Worm (Caenorhabditis elegans) whole organism, L4/young adult: Measurements from ENCODE around the gene sulp-3.

ENCODE experiments used
- W03F9.2 ChIP-seq: fragments of 150-350 bp; optimal IDR thresholded peaks from 2 replicates; lab custom pipeline; 2014; ENCODE audit warnings: missing biosample characterization, missing genetic modification characterization
- dao-5 ChIP-seq: sonication (generic microtip); optimal IDR thresholded peaks from 2 replicates; lab custom pipeline; 2016; ENCODE audit warnings: missing genotype, missing genetic modification characterization, moderate library complexity, missing compliant biosample characterization
- him-1 ChIP-seq: sonication (generic microtip); optimal IDR thresholded peaks from 2 replicates; lab custom pipeline; 2016; ENCODE audit warnings: missing genotype, missing genetic modification reagents, missing genetic modification characterization, missing compliant biosample characterization

DNA sequence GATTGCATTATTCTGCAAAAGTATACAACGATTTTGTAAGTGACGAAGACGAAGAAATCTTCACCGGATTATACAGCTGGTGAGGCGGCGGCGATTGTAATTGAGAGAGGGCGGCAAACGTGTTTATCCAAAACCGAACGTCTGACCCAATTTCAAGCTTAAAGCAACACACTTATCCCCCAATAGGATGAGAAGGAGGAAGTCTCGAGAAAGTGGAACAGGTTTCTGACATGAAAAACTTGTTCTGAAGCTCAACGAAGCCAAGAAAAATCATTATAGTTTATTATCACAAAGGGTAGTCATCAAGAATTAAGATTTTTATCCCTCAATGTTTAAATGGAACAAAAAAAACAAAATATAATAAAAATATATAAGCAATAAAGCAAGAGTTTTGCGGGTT is 10.2 kb upstream of the sulp-3 start, which contains the start of gene spp-13:
- TF ChIP-seq him-1 (tag; lab: Kevin White, UChicago) (no peak), W03F9.2 (tag; lab: Kevin White, UChicago) (no peak), dao-5 (tag; lab: Kevin White, UChicago) (no peak)
